Fruit fly (Drosophila melanogaster) whole organism, wandering third instar larva: ENCODE results near the gene CG13898.

Experiments
- Abd-B ChIP-seq: fragments of >200 bp; optimal IDR thresholded peaks from 2 replicates; lab custom pipeline; 2017; ENCODE audit warnings: missing biosample characterization, missing genetic modification characterization
- CG32264 ChIP-seq: fragments of 200-800 bp; sonication (Bioruptor generic); optimal IDR thresholded peaks from 2 replicates; lab custom pipeline; 2016; ENCODE audit warnings: missing biosample characterization, missing genetic modification characterization
- CG9705 ChIP-seq: fragments of 200-800 bp; sonication (Bioruptor generic); optimal IDR thresholded peaks from 2 replicates; lab custom pipeline; 2018; ENCODE audit warnings: missing biosample characterization, mild to moderate bottlenecking, missing genetic modification characterization
- CrebA ChIP-seq: fragments of 200-800 bp; sonication (Bioruptor generic); optimal IDR thresholded peaks from 2 replicates; lab custom pipeline; 2016; ENCODE audit warnings: missing biosample characterization, mild to moderate bottlenecking, missing genetic modification characterization, borderline replicate concordance
- Dfd ChIP-seq: fragments of >200 bp; optimal IDR thresholded peaks from 2 replicates; lab custom pipeline; 2017; ENCODE audit warnings: missing biosample characterization, missing genetic modification characterization
- Dif ChIP-seq: fragments of 200-275, 200-300 bp; sonication (Bioruptor generic); optimal IDR thresholded peaks from 2 replicates; lab custom pipeline; 2018; ENCODE audit warnings: missing biosample characterization, missing genetic modification characterization; ENCODE audit not compliant: partially characterized antibody
- GATAd ChIP-seq: sonication (Bioruptor generic); optimal IDR thresholded peaks from 2 replicates; lab custom pipeline; 2016; ENCODE audit warnings: missing biosample characterization, missing genetic modification characterization
- HLH106 ChIP-seq: fragments of 200-800 bp; optimal IDR thresholded peaks from 3 replicates; lab custom pipeline; 2019; ENCODE audit warnings: missing biosample characterization, mild to moderate bottlenecking, missing genetic modification characterization, moderate library complexity
- Hnf4 ChIP-seq: fragments of 200-800 bp; sonication (Bioruptor generic); optimal IDR thresholded peaks from 2 replicates; lab custom pipeline; 2016; ENCODE audit warnings: missing biosample characterization, mild to moderate bottlenecking, missing genetic modification characterization
- Hr78 ChIP-seq: fragments of >200 bp; optimal IDR thresholded peaks from 2 replicates; lab custom pipeline; 2017; ENCODE audit warnings: missing biosample characterization, missing genetic modification characterization
- Hr83 ChIP-seq: fragments of 200-300 bp; sonication (Bioruptor generic); optimal IDR thresholded peaks from 2 replicates; lab custom pipeline; 2016; ENCODE audit warnings: missing biosample characterization, mild to moderate bottlenecking, missing genetic modification characterization, moderate library complexity; ENCODE audit not compliant: poor library complexity, severe bottlenecking
- Jra ChIP-seq: sonication (Bioruptor generic); optimal IDR thresholded peaks from 2 replicates; lab custom pipeline; 2016; ENCODE audit warnings: missing biosample characterization, missing genetic modification characterization
- Mio ChIP-seq: sonication (Bioruptor generic); optimal IDR thresholded peaks from 2 replicates; lab custom pipeline; 2016; ENCODE audit warnings: missing biosample characterization, missing genetic modification characterization
- Myc ChIP-seq: fragments of >200 bp; optimal IDR thresholded peaks from 2 replicates; lab custom pipeline; 2017
- N ChIP-seq: fragments of >200 bp; optimal IDR thresholded peaks from 2 replicates; lab custom pipeline; 2018; ENCODE audit warnings: missing biosample characterization, missing external identifiers, missing genetic modification characterization
- OdsH ChIP-seq: fragments of 200-800 bp; sonication (Bioruptor generic); optimal IDR thresholded peaks from 2 replicates; lab custom pipeline; 2016; ENCODE audit warnings: missing biosample characterization, mild to moderate bottlenecking, missing genetic modification characterization
- Rel ChIP-seq, 2 experiments: fragments of 200-800 bp; sonication (Bioruptor generic) in 1 of 2; optimal IDR thresholded peaks; 2 replicates in 1 of 2; 3 replicates in 1 of 2; lab custom pipeline; 2016 to 2019; ENCODE audit warnings: mild to moderate bottlenecking in 2 of 2, missing biosample characterization in 2 of 2, missing genetic modification characterization in 2 of 2, moderate library complexity in 1 of 2
- Sp1 ChIP-seq: fragments of 200-800 bp; sonication (Bioruptor generic); optimal IDR thresholded peaks from 3 replicates; lab custom pipeline; 2019; ENCODE audit warnings: missing biosample characterization, mild to moderate bottlenecking, missing genetic modification characterization, moderate library complexity
- Vsx2 ChIP-seq: fragments of 200-300, 225-300 bp; sonication (Bioruptor generic); optimal IDR thresholded peaks from 2 replicates; lab custom pipeline; 2018; ENCODE audit warnings: missing biosample characterization, missing genetic modification characterization; ENCODE audit not compliant: partially characterized antibody
- br ChIP-seq: fragments of 200-800 bp; sonication (Bioruptor generic); optimal IDR thresholded peaks from 2 replicates; lab custom pipeline; 2016; ENCODE audit warnings: missing biosample characterization, missing genetic modification characterization
- brk ChIP-seq: fragments of 200-800 bp; sonication (Bioruptor generic); optimal IDR thresholded peaks from 2 replicates; lab custom pipeline; 2016; ENCODE audit warnings: missing biosample characterization, mild to moderate bottlenecking, missing genetic modification characterization
- dl ChIP-seq, 2 experiments: fragments of 175-275, 200-275 bp in 1 of 2; fragments of 200-275 bp in 1 of 2; sonication (Bioruptor generic); optimal IDR thresholded peaks; lab custom pipeline; 2018; ENCODE audit warnings: mild to moderate bottlenecking in 2 of 2, missing biosample characterization in 2 of 2, missing genetic modification characterization in 2 of 2, moderate library complexity in 2 of 2; ENCODE audit not compliant: partially characterized antibody in 2 of 2, insufficient read depth in 1 of 2
- dmrt93B ChIP-seq: fragments of 200-800 bp; sonication (Bioruptor generic); optimal IDR thresholded peaks from 2 replicates; lab custom pipeline; 2018; ENCODE audit warnings: missing biosample characterization, mild to moderate bottlenecking, missing genetic modification characterization
- dsf ChIP-seq: sonication (Bioruptor generic); optimal IDR thresholded peaks from 2 replicates; lab custom pipeline; 2016; ENCODE audit warnings: missing biosample characterization, missing genetic modification characterization, borderline replicate concordance
- ey ChIP-seq: fragments of 200-800 bp; sonication (Bioruptor generic); optimal IDR thresholded peaks from 2 replicates; lab custom pipeline; 2016; ENCODE audit warnings: missing biosample characterization, missing genetic modification characterization
- foxo ChIP-seq, 2 experiments: fragments of 200-800 bp; sonication (Bioruptor generic); optimal IDR thresholded peaks; 2 replicates in 1 of 2; 3 replicates in 1 of 2; lab custom pipeline; 2016 to 2017; ENCODE audit warnings: missing biosample characterization in 2 of 2, missing genetic modification characterization in 2 of 2
- fru ChIP-seq: fragments of 200-800 bp; sonication (Bioruptor generic); optimal IDR thresholded peaks from 3 replicates; lab custom pipeline; 2016; ENCODE audit warnings: missing biosample characterization, mild to moderate bottlenecking, missing genetic modification characterization
- h ChIP-seq: fragments of 200-800 bp; sonication (Bioruptor generic); optimal IDR thresholded peaks from 3 replicates; lab custom pipeline; 2016; ENCODE audit warnings: missing biosample characterization, mild to moderate bottlenecking, missing genetic modification characterization
- jim ChIP-seq: fragments of 175-275, 200-325 bp; sonication (Bioruptor generic); optimal IDR thresholded peaks from 2 replicates; lab custom pipeline; 2016; ENCODE audit warnings: missing biosample characterization, mild to moderate bottlenecking, missing genetic modification characterization
- lola ChIP-seq: fragments of >200 bp; optimal IDR thresholded peaks from 2 replicates; lab custom pipeline; 2017; ENCODE audit warnings: missing biosample characterization, missing genetic modification characterization
- pan ChIP-seq: fragments of >200 bp; optimal IDR thresholded peaks from 2 replicates; lab custom pipeline; 2017
- psq ChIP-seq: fragments of 200-800 bp; sonication (Bioruptor generic); optimal IDR thresholded peaks from 3 replicates; lab custom pipeline; 2017; ENCODE audit warnings: missing biosample characterization, mild to moderate bottlenecking, missing genetic modification characterization, moderate library complexity
- rgr ChIP-seq: fragments of 200-800 bp; sonication (Bioruptor generic); optimal IDR thresholded peaks from 3 replicates; lab custom pipeline; 2016; ENCODE audit warnings: missing biosample characterization, mild to moderate bottlenecking, missing genetic modification characterization
- sage ChIP-seq: fragments of 200-800 bp; sonication (Bioruptor generic); optimal IDR thresholded peaks from 2 replicates; lab custom pipeline; 2016; ENCODE audit warnings: missing biosample characterization, mild to moderate bottlenecking, missing genetic modification characterization
- sv ChIP-seq: fragments of 200-800 bp; sonication (Bioruptor generic); optimal IDR thresholded peaks from 3 replicates; lab custom pipeline; 2016; ENCODE audit warnings: missing biosample characterization, missing genetic modification characterization
- tai ChIP-seq: sonication (Bioruptor generic); optimal IDR thresholded peaks from 2 replicates; lab custom pipeline; 2016; ENCODE audit warnings: missing biosample characterization, missing genetic modification characterization
- usp ChIP-seq: fragments of >200 bp; optimal IDR thresholded peaks from 2 replicates; lab custom pipeline; 2017; ENCODE audit warnings: missing biosample characterization, missing genetic modification characterization
- woc ChIP-seq: sonication (Bioruptor generic); optimal IDR thresholded peaks from 2 replicates; lab custom pipeline; 2016; ENCODE audit warnings: missing biosample characterization, mild to moderate bottlenecking, missing genetic modification characterization

The CG13898 gene

dm6 chr3L:802700-803273, 1.1 kb downstream of the CG13898 start:
- TF ChIP-seq Dfd: no peak
- TF ChIP-seq Jra (GFP tag; lab: Kevin White, UChicago): peak; percentile 95
- TF ChIP-seq N: no peak
- TF ChIP-seq Mio (GFP tag; lab: Kevin White, UChicago): peak; percentile 88
- TF ChIP-seq rgr: peak; percentile 97
- TF ChIP-seq HLH106: peak; percentile 96
- peak; percentile 75 for TF ChIP-seq sv
- no peak for TF ChIP-seq Dif (GFP tag; lab: Kevin White, UChicago)
- peak; percentile 92 for TF ChIP-seq psq (GFP tag; lab: Kevin White, UChicago)
- TF ChIP-seq Vsx2: no peak
- peak; percentile 94 for TF ChIP-seq Sp1 (GFP tag; lab: Kevin White, UChicago)
- peak; percentile 68 for TF ChIP-seq Rel (GFP tag; optimal IDR thresholded peaks at IDR 0.05; lab: Kevin White, UChicago)
- peak; percentile 84 for TF ChIP-seq Rel (tag; optimal IDR thresholded peaks at IDR 0.05; lab: Kevin White, UChicago)
- TF ChIP-seq Hr78 (GFP tag; lab: Kevin White, UChicago): no peak
- TF ChIP-seq Myc (lab: Kevin White, UChicago): no peak
- peak; percentile 98 for TF ChIP-seq br (GFP tag; lab: Kevin White, UChicago)
- peak; percentile 96 for TF ChIP-seq OdsH (GFP tag; lab: Kevin White, UChicago)
- TF ChIP-seq foxo (GFP tag; optimal IDR thresholded peaks at IDR 0.05; lab: Kevin White, UChicago): peak; percentile 76 to 98
- TF ChIP-seq usp (GFP tag; lab: Kevin White, UChicago): no peak
- TF ChIP-seq h (GFP tag; lab: Kevin White, UChicago): peak; percentile 97
- peak; percentile 93 for TF ChIP-seq dmrt93B (GFP tag; lab: Kevin White, UChicago)
- TF ChIP-seq woc: peak; percentile 91
- peak; percentile 94 for TF ChIP-seq CG32264 (GFP tag; lab: Kevin White, UChicago)
- TF ChIP-seq tai (GFP tag; lab: Kevin White, UChicago): peak; percentile 97
- peak; percentile 94 for TF ChIP-seq sage
- TF ChIP-seq dsf (GFP tag; lab: Kevin White, UChicago): peak; percentile 87
- no peak for TF ChIP-seq dl (GFP tag; optimal IDR thresholded peaks at IDR 0.05; lab: Kevin White, UChicago; ENCODE audit: insufficient read depth in 1 of 2, partially characterized antibody in 2 of 2)
- peak; percentile 97 for TF ChIP-seq ey (GFP tag; lab: Kevin White, UChicago)
- TF ChIP-seq CrebA (GFP tag; lab: Kevin White, UChicago): peak; percentile 73
- TF ChIP-seq Abd-B (GFP tag; lab: Kevin White, UChicago): no peak
- TF ChIP-seq Hr83 (GFP tag; lab: Kevin White, UChicago): peak; percentile 90
- TF ChIP-seq CG9705 (GFP tag; lab: Kevin White, UChicago): peak; percentile 94
- TF ChIP-seq fru (GFP tag; lab: Kevin White, UChicago): peak; percentile 95
- no peak for TF ChIP-seq pan (lab: Kevin White, UChicago)
- TF ChIP-seq brk: peak; percentile 92
- peak; percentile 98 for TF ChIP-seq Hnf4 (GFP tag; lab: Kevin White, UChicago)
- TF ChIP-seq lola (GFP tag; lab: Kevin White, UChicago): no peak
- peak; percentile 78 for TF ChIP-seq GATAd
- TF ChIP-seq jim (GFP tag; lab: Kevin White, UChicago): peak; percentile 71
- TF ChIP-seq, all 38 proteins: peak for 27

- TF ChIP-seq jim (GFP tag; lab: Kevin White, UChicago) (no peak), Dfd (no peak), dmrt93B (GFP tag; lab: Kevin White, UChicago) (peak; percentile 65), Sp1 (GFP tag; lab: Kevin White, UChicago) (peak; percentile 86), HLH106 (peak; percentile 87), Vsx2 (no peak), Jra (GFP tag; lab: Kevin White, UChicago) (peak; percentile 13), Hnf4 (GFP tag; lab: Kevin White, UChicago) (peak; percentile 46), Mio (GFP tag; lab: Kevin White, UChicago) (no peak), Rel (GFP tag; optimal IDR thresholded peaks at IDR 0.05; lab: Kevin White, UChicago) (no peak), Rel (tag; optimal IDR thresholded peaks at IDR 0.05; lab: Kevin White, UChicago) (peak; percentile 19), N (no peak), Abd-B (GFP tag; lab: Kevin White, UChicago) (no peak), lola (GFP tag; lab: Kevin White, UChicago) (no peak), CG9705 (GFP tag; lab: Kevin White, UChicago) (peak; percentile 62), dsf (GFP tag; lab: Kevin White, UChicago) (no peak), rgr (peak; percentile 72), psq (GFP tag; lab: Kevin White, UChicago) (peak; percentile 39), CG32264 (GFP tag; lab: Kevin White, UChicago) (no peak), CrebA (GFP tag; lab: Kevin White, UChicago) (no peak), tai (GFP tag; lab: Kevin White, UChicago) (peak; percentile 33), ey (GFP tag; lab: Kevin White, UChicago) (peak; percentile 78), Myc (lab: Kevin White, UChicago) (no peak), h (GFP tag; lab: Kevin White, UChicago) (peak; percentile 76), Dif (GFP tag; lab: Kevin White, UChicago) (no peak), foxo (GFP tag; optimal IDR thresholded peaks at IDR 0.05; lab: Kevin White, UChicago) (peak in 1 of 2 experiments; percentile 74), Hr83 (GFP tag; lab: Kevin White, UChicago) (no peak), dl (GFP tag; optimal IDR thresholded peaks at IDR 0.05; lab: Kevin White, UChicago; ENCODE audit: insufficient read depth in 1 of 2, partially characterized antibody in 2 of 2) (no peak), OdsH (GFP tag; lab: Kevin White, UChicago) (peak; percentile 77), brk (peak; percentile 7), Hr78 (GFP tag; lab: Kevin White, UChicago) (no peak), sage (peak; percentile 55), GATAd (no peak), pan (lab: Kevin White, UChicago) (no peak), fru (GFP tag; lab: Kevin White, UChicago) (peak; percentile 78), sv (no peak), br (GFP tag; lab: Kevin White, UChicago) (peak; percentile 65), usp (GFP tag; lab: Kevin White, UChicago) (no peak), woc (peak; percentile 28)
Observed at dm6 chr3L:801860-802462, 1.9 kb downstream of the CG13898 start.
